Fruit fly (Drosophila melanogaster) whole organism, embryonic: ENCODE measurements around the gene RhoGAP93B.

Experiments
- Atf-2 ChIP-seq: fragments of 200-800 bp; sonication (Bioruptor generic); optimal IDR thresholded peaks from 2 replicates; lab custom pipeline; 2016; ENCODE audit warnings: missing biosample characterization, missing genetic modification characterization
- Bteb2 ChIP-seq: fragments of 200-800 bp; sonication (Bioruptor generic); optimal IDR thresholded peaks from 2 replicates; lab custom pipeline; 2016; ENCODE audit warnings: missing biosample characterization, missing genetic modification characterization
- CG10147 ChIP-seq: fragments of 200-800 bp; sonication (Bioruptor generic); optimal IDR thresholded peaks from 2 replicates; lab custom pipeline; 2019; ENCODE audit warnings: missing biosample characterization, mild to moderate bottlenecking, missing genetic modification characterization, moderate library complexity
- CG1024 ChIP-seq: fragments of 200-800 bp; sonication (Bioruptor generic); IDR thresholded peaks from 2 replicates; pipeline ENCODE4 v1.3.6; 2022; ENCODE audit warnings: missing biosample characterization, missing genetic modification characterization
- CG10654 ChIP-seq: fragments of 200-800 bp; sonication (Bioruptor generic); optimal IDR thresholded peaks from 2 replicates; lab custom pipeline; 2016; ENCODE audit warnings: missing biosample characterization, missing genetic modification characterization
- CG12659 ChIP-seq: fragments of 200-800 bp; sonication (Bioruptor generic); optimal IDR thresholded peaks from 3 replicates; lab custom pipeline; 2017; ENCODE audit warnings: mild to moderate bottlenecking, missing biosample characterization, missing genetic modification reagents, missing genetic modification characterization
- CG13424 ChIP-seq: fragments of 200-800 bp; sonication (Bioruptor generic); optimal IDR thresholded peaks from 2 replicates; lab custom pipeline; 2019; ENCODE audit warnings: missing biosample characterization, mild to moderate bottlenecking, missing genetic modification characterization, moderate library complexity
- CG13775 ChIP-seq: fragments of 200-800 bp; sonication (Bioruptor generic); optimal IDR thresholded peaks from 3 replicates; lab custom pipeline; 2017; ENCODE audit warnings: missing biosample characterization, mild to moderate bottlenecking, missing genetic modification characterization
- CG1603 ChIP-seq: fragments of 200-800 bp; sonication (Bioruptor generic); optimal IDR thresholded peaks from 2 replicates; lab custom pipeline; 2019; ENCODE audit warnings: missing biosample characterization, mild to moderate bottlenecking, missing genetic modification characterization, moderate library complexity
- CG2678 ChIP-seq: fragments of 200-800 bp; sonication (Bioruptor generic); optimal IDR thresholded peaks from 3 replicates; lab custom pipeline; 2019; ENCODE audit warnings: missing biosample characterization, mild to moderate bottlenecking, missing genetic modification characterization, moderate library complexity
- CG4424 ChIP-seq: fragments of 200-800 bp; sonication (Bioruptor generic); optimal IDR thresholded peaks from 3 replicates; lab custom pipeline; 2016; ENCODE audit warnings: missing biosample characterization, missing genetic modification characterization
- CG6791 ChIP-seq: fragments of 200-800 bp; sonication (Bioruptor generic); IDR thresholded peaks from 3 replicates; pipeline ENCODE4 v1.3.6; 2022; ENCODE audit warnings: missing biosample characterization, missing genetic modification characterization; ENCODE audit not compliant: partially characterized antibody
- CG7372 ChIP-seq: fragments of 200-800 bp; sonication (Bioruptor generic); IDR thresholded peaks from 2 replicates; pipeline ENCODE4 v1.3.6; 2022; ENCODE audit warnings: missing biosample characterization, missing genetic modification characterization
- CG8924 ChIP-seq: fragments of 200-800 bp; optimal IDR thresholded peaks from 3 replicates; lab custom pipeline; 2019; ENCODE audit warnings: missing biosample characterization, mild to moderate bottlenecking, missing genetic modification characterization, moderate library complexity
- Camta ChIP-seq: fragments of 200-800 bp; sonication (Bioruptor generic); optimal IDR thresholded peaks from 2 replicates; lab custom pipeline; 2016; ENCODE audit warnings: missing biosample characterization, missing genetic modification characterization
- Chrac-16 ChIP-seq: fragments of 200-800 bp; sonication (Bioruptor generic); optimal IDR thresholded peaks from 3 replicates; lab custom pipeline; 2016; ENCODE audit warnings: missing biosample characterization, missing genetic modification characterization
- Dip3 ChIP-seq: fragments of 200-800 bp; sonication (Bioruptor generic); optimal IDR thresholded peaks from 3 replicates; lab custom pipeline; 2016; ENCODE audit warnings: missing biosample characterization, missing genetic modification characterization
- Dll ChIP-seq: fragments of 200-800 bp; sonication (Bioruptor generic); IDR thresholded peaks from 4 replicates; pipeline ENCODE4 v1.3.6; 2022; ENCODE audit warnings: missing biosample characterization, missing genetic modification characterization; ENCODE audit not compliant: partially characterized antibody
- Dp ChIP-seq: fragments of 200-800 bp; sonication (Bioruptor generic); optimal IDR thresholded peaks from 2 replicates; lab custom pipeline; 2018; ENCODE audit warnings: missing biosample characterization, mild to moderate bottlenecking, missing genetic modification characterization, moderate library complexity
- Gsc ChIP-seq: fragments of 200-800 bp; sonication (Bioruptor generic); IDR thresholded peaks from 2 replicates; pipeline ENCODE4 v1.3.6; 2022; ENCODE audit warnings: missing biosample characterization, missing genetic modification characterization
- Hr3 ChIP-seq: fragments of 200-800 bp; sonication (Bioruptor generic); optimal IDR thresholded peaks from 3 replicates; lab custom pipeline; 2016; ENCODE audit warnings: missing biosample characterization, missing genetic modification characterization
- Scr ChIP-seq: fragments of 200-800 bp; sonication (Bioruptor generic); IDR thresholded peaks from 2 replicates; pipeline ENCODE4 v1.3.6; 2022; ENCODE audit warnings: missing biosample characterization, missing genetic modification characterization; ENCODE audit not compliant: partially characterized antibody
- Sin3A ChIP-seq: fragments of >200 bp; optimal IDR thresholded peaks from 2 replicates; lab custom pipeline; 2018
- Sox102F ChIP-seq: fragments of 200-800 bp; sonication (Bioruptor generic); optimal IDR thresholded peaks from 2 replicates; lab custom pipeline; 2018; ENCODE audit warnings: missing biosample characterization, mild to moderate bottlenecking, missing genetic modification characterization, moderate library complexity
- Ssrp ChIP-seq: fragments of 200-800 bp; sonication (Bioruptor generic); optimal IDR thresholded peaks from 2 replicates; lab custom pipeline; 2018; ENCODE audit warnings: missing biosample characterization, mild to moderate bottlenecking, missing genetic modification characterization, moderate library complexity
- TFAM ChIP-seq: fragments of 200-800 bp; sonication (Bioruptor generic); optimal IDR thresholded peaks from 2 replicates; lab custom pipeline; 2017; ENCODE audit warnings: missing biosample characterization, missing genetic modification characterization, inconsistent platforms
- Xbp1 ChIP-seq: fragments of 200-800 bp; sonication (Bioruptor generic); optimal IDR thresholded peaks from 3 replicates; lab custom pipeline; 2016; ENCODE audit warnings: missing biosample characterization, mild to moderate bottlenecking, missing genetic modification characterization
- amos ChIP-seq: fragments of 200-800 bp; sonication (Bioruptor generic); IDR thresholded peaks from 2 replicates; pipeline ENCODE4 v1.3.6; 2022; ENCODE audit warnings: missing biosample characterization, missing genetic modification characterization; ENCODE audit not compliant: partially characterized antibody
- ato ChIP-seq: fragments of 200-800 bp; sonication (Bioruptor generic); IDR thresholded peaks from 2 replicates; pipeline ENCODE4 v1.3.6; 2022; ENCODE audit warnings: missing biosample characterization, missing genetic modification characterization; ENCODE audit not compliant: partially characterized antibody
- az2 ChIP-seq: fragments of 200-800 bp; sonication (Bioruptor generic); optimal IDR thresholded peaks from 3 replicates; lab custom pipeline; 2016; ENCODE audit warnings: missing biosample characterization, missing genetic modification characterization
- btn ChIP-seq: fragments of 200-800 bp; sonication (Bioruptor generic); optimal IDR thresholded peaks from 2 replicates; lab custom pipeline; 2016; ENCODE audit warnings: missing biosample characterization, missing genetic modification characterization
- da ChIP-seq: fragments of 200-800 bp; sonication (Bioruptor generic); optimal IDR thresholded peaks from 2 replicates; lab custom pipeline; 2016; ENCODE audit warnings: missing biosample characterization, missing genetic modification characterization
- dpn ChIP-seq, 2 experiments: fragments of 200-800 bp; sonication (Bioruptor generic); optimal IDR thresholded peaks; 3 replicates each; lab custom pipeline; 2016; ENCODE audit warnings: missing biosample characterization in 2 of 2, missing genetic modification characterization in 2 of 2
- dysf ChIP-seq: fragments of 200-800 bp; sonication (Bioruptor generic); IDR thresholded peaks from 3 replicates; pipeline ENCODE4 v1.3.6; 2022; ENCODE audit warnings: missing biosample characterization, missing genetic modification characterization
- grn ChIP-seq: fragments of 200-800 bp; sonication (Bioruptor generic); optimal IDR thresholded peaks from 3 replicates; lab custom pipeline; 2017; ENCODE audit warnings: missing biosample characterization, missing genetic modification characterization
- ind ChIP-seq: fragments of 200-800 bp; sonication (Bioruptor generic); optimal IDR thresholded peaks from 3 replicates; lab custom pipeline; 2016; ENCODE audit warnings: missing biosample characterization, missing genetic modification characterization
- nmo ChIP-seq: fragments of 200-800 bp; sonication (Bioruptor generic); optimal IDR thresholded peaks from 2 replicates; lab custom pipeline; 2018; ENCODE audit warnings: missing biosample characterization, mild to moderate bottlenecking, missing genetic modification characterization, moderate library complexity
- phol ChIP-seq: fragments of 200-800 bp; sonication (Bioruptor generic); optimal IDR thresholded peaks from 3 replicates; lab custom pipeline; 2018; ENCODE audit warnings: missing biosample characterization, mild to moderate bottlenecking, missing genetic modification characterization, moderate library complexity
- pros ChIP-seq: fragments of 200-800 bp; sonication (Bioruptor generic); optimal IDR thresholded peaks from 3 replicates; lab custom pipeline; 2019; ENCODE audit warnings: missing biosample characterization, mild to moderate bottlenecking, missing genetic modification characterization, moderate library complexity
- psq ChIP-seq: fragments of 200-800 bp; sonication (Bioruptor generic); optimal IDR thresholded peaks from 2 replicates; lab custom pipeline; 2017; ENCODE audit warnings: missing biosample characterization, missing genetic modification characterization
- pzg ChIP-seq: fragments of 200-800 bp; sonication (Bioruptor generic); optimal IDR thresholded peaks from 3 replicates; lab custom pipeline; 2018; ENCODE audit warnings: missing biosample characterization, mild to moderate bottlenecking, missing genetic modification characterization, moderate library complexity
- rib ChIP-seq: fragments of 200-800 bp; sonication (Bioruptor generic); IDR thresholded peaks from 2 replicates; pipeline ENCODE4 v1.3.6; 2022; ENCODE audit warnings: missing biosample characterization, missing genetic modification characterization
- salm ChIP-seq: fragments of 200-800 bp; sonication (Bioruptor generic); optimal IDR thresholded peaks from 2 replicates; lab custom pipeline; 2018; ENCODE audit warnings: missing biosample characterization, mild to moderate bottlenecking, missing genetic modification characterization
- sima ChIP-seq: fragments of 200-800 bp; sonication (Bioruptor generic); optimal IDR thresholded peaks from 2 replicates; lab custom pipeline; 2016; ENCODE audit warnings: missing biosample characterization, missing genetic modification characterization
- slbo ChIP-seq: fragments of 200-800 bp; sonication (Bioruptor generic); IDR thresholded peaks from 2 replicates; pipeline ENCODE4 v1.3.6; 2022; ENCODE audit warnings: missing biosample characterization, missing genetic modification characterization
- slou ChIP-seq: fragments of 200-800 bp; sonication (Bioruptor generic); optimal IDR thresholded peaks from 3 replicates; lab custom pipeline; 2016; ENCODE audit warnings: missing biosample characterization, missing genetic modification characterization
- sug ChIP-seq: fragments of 200-800 bp; optimal IDR thresholded peaks from 2 replicates; lab custom pipeline; 2019; ENCODE audit warnings: missing biosample characterization, mild to moderate bottlenecking, missing genetic modification characterization, moderate library complexity
- tio ChIP-seq: fragments of 200-800 bp; sonication (Bioruptor generic); optimal IDR thresholded peaks from 2 replicates; lab custom pipeline; 2017; ENCODE audit warnings: missing biosample characterization, missing genetic modification characterization, inconsistent platforms
- wdn ChIP-seq: fragments of 200-800 bp; sonication (Bioruptor generic); IDR thresholded peaks from 2 replicates; pipeline ENCODE4 v1.3.6; 2022; ENCODE audit warnings: missing biosample characterization, missing genetic modification characterization
- yki ChIP-seq: fragments of >200 bp; optimal IDR thresholded peaks from 3 replicates; lab custom pipeline; 2018

RhoGAP93B gene

DNA sequence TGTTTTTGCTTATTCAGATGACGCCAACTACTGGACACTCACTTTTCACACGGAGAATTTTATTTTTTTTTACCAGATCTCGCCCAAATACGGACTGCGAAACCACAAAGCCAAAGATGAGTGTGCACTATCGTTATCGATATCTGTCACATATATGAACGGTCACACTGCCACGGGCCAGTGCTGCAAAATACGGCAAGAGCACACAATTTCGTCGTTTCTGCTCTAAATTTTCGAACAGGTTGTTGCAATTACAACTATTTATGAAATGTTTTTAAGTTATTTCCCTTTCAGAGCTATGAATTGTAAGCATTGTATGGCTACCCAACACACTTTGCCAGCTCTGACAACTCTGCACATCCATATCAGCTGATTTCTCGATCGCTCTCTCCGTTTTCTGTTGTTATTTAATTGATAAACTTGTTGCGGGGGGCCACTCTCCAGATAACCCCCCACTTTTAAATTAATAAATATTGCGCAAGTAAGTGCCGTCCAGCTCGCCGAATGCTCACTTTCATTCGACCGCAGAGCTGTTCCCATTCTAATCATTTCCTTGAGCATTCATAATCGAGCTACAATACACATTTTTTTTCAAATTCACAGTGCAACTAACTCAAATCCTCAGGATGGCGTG is 29.8 kb upstream of the RhoGAP93B start, which contains the start of the genes slmb and CG5793 (continued):
- TF ChIP-seq sug (tag; lab: Kevin White, UChicago) (peak; percentile 100), rib (GFP tag; lab: Robert Waterston, UW) (no peak; the same call in 1 of the 2 replicates), Atf-2 (GFP tag; lab: Kevin White, UChicago) (peak; percentile 43), btn (no peak), psq (GFP tag; lab: Kevin White, UChicago) (peak; percentile 15), Scr (GFP tag; lab: Robert Waterston, UW) (peak; percentile 70), Bteb2 (GFP tag; lab: Kevin White, UChicago) (no peak), ato (0 out of 2 replicates have a peak, but pooled peaks have one; percentile 49), CG7372 (GFP tag; lab: Robert Waterston, UW) (0 out of 2 replicates have a peak, but pooled peaks have one; percentile 17), grn (GFP tag; lab: Kevin White, UChicago) (peak; percentile 17), da (GFP tag; lab: Kevin White, UChicago) (no peak), amos (GFP tag; lab: Robert Waterston, UW) (peak; percentile 67; the same call in 1 of the 2 replicates), sima (GFP tag; lab: Kevin White, UChicago) (peak; percentile 16), pzg (GFP tag; lab: Kevin White, UChicago) (peak; percentile 93), CG12659 (GFP tag; lab: Kevin White, UChicago) (peak; percentile 81), CG6791 (peak; percentile 65), yki (lab: Kevin White, UChicago) (no peak), CG13424 (tag; lab: Kevin White, UChicago) (peak; percentile 30), Dip3 (peak; percentile 59), dysf (peak; percentile 32; the same call in 1 of the 3 replicates), CG8924 (tag; lab: Kevin White, UChicago) (peak; percentile 43), nmo (peak; percentile 61), Camta (GFP tag; lab: Kevin White, UChicago) (peak; percentile 26), CG1024 (GFP tag; lab: Robert Waterston, UW) (peak; percentile 43), Hr3 (GFP tag; lab: Kevin White, UChicago) (peak; percentile 18), ind (GFP tag; lab: Kevin White, UChicago) (peak; percentile 48), CG10147 (GFP tag; lab: Kevin White, UChicago) (no peak), az2 (GFP tag; lab: Kevin White, UChicago) (peak; percentile 31), slou (peak; percentile 6), Xbp1 (GFP tag; lab: Kevin White, UChicago) (peak; percentile 65), phol (tag; lab: Kevin White, UChicago) (peak; percentile 61), Dp (GFP tag; lab: Kevin White, UChicago) (peak; percentile 52), tio (GFP tag; lab: Kevin White, UChicago) (no peak), pros (GFP tag; lab: Kevin White, UChicago) (no peak), CG2678 (tag; lab: Kevin White, UChicago) (no peak), wdn (0 out of 2 replicates have a peak, but pooled peaks have one; percentile 2), TFAM (GFP tag; lab: Kevin White, UChicago) (no peak), salm (tag; lab: Kevin White, UChicago) (peak; percentile 42), Chrac-16 (GFP tag; lab: Kevin White, UChicago) (peak; percentile 42), CG13775 (GFP tag; lab: Kevin White, UChicago) (peak; percentile 18), slbo (GFP tag; lab: Robert Waterston, UW) (peak; percentile 60), Sox102F (no peak), Dll (GFP tag; lab: Robert Waterston, UW) (peak; percentile 69), CG4424 (GFP tag; lab: Kevin White, UChicago) (peak; percentile 56), Ssrp (no peak), Sin3A (lab: Kevin White, UChicago) (peak; percentile 94), Gsc (GFP tag; lab: Robert Waterston, UW) (no peak), dpn (GFP tag; optimal IDR thresholded peaks at IDR 0.05; lab: Kevin White, UChicago) (peak; percentile 59 to 67), CG10654 (GFP tag; lab: Kevin White, UChicago) (peak; percentile 16), CG1603 (tag; lab: Kevin White, UChicago) (peak; percentile 82)
